Worm (Caenorhabditis elegans) whole organism, L3 larva: ENCODE data around the gene C05B5.1.

ENCODE experiments used
- R02D3.7 ChIP-seq: fragments of 150-350 bp; optimal IDR thresholded peaks from 2 replicates; lab custom pipeline; 2014; ENCODE audit warnings: missing biosample characterization, missing genetic modification characterization
- ZK546.5 ChIP-seq: sonication (generic microtip); optimal IDR thresholded peaks from 2 replicates; lab custom pipeline; 2017; ENCODE audit warnings: missing biosample characterization, missing genetic modification characterization
- ama-1 ChIP-seq: fragments of 150-350 bp; optimal IDR thresholded peaks from 2 replicates; lab custom pipeline; 2018
- ceh-16 ChIP-seq: sonication (generic microtip); optimal IDR thresholded peaks from 2 replicates; lab custom pipeline; 2017; ENCODE audit warnings: missing biosample characterization, missing genetic modification characterization
- ceh-28 ChIP-seq: fragments of 150-350 bp; optimal IDR thresholded peaks from 2 replicates; lab custom pipeline; 2014; ENCODE audit warnings: missing biosample characterization, missing genetic modification reagents, missing genetic modification characterization
- ceh-82 ChIP-seq: fragments of 150-350 bp; optimal IDR thresholded peaks from 2 replicates; lab custom pipeline; 2014; ENCODE audit warnings: missing biosample characterization, missing genetic modification characterization
- ceh-9 ChIP-seq: sonication (generic microtip); optimal IDR thresholded peaks from 2 replicates; lab custom pipeline; 2018; ENCODE audit warnings: missing biosample characterization, missing genetic modification characterization
- daf-12 ChIP-seq: fragments of 150-350 bp; optimal IDR thresholded peaks from 2 replicates; lab custom pipeline; 2014; ENCODE audit warnings: missing biosample characterization, missing genetic modification reagents, missing genetic modification characterization
- egl-27 ChIP-seq: sonication (generic microtip); optimal IDR thresholded peaks from 4 replicates; lab custom pipeline; 2017; ENCODE audit warnings: missing biosample characterization, missing genetic modification reagents, missing genetic modification characterization
- egl-5 ChIP-seq: fragments of 150-350 bp; optimal IDR thresholded peaks from 2 replicates; lab custom pipeline; 2017; ENCODE audit warnings: missing biosample characterization, missing genetic modification reagents, missing genetic modification characterization, inconsistent platforms
- elt-2 ChIP-seq: sonication (generic microtip); optimal IDR thresholded peaks from 2 replicates; lab custom pipeline; 2016; ENCODE audit warnings: missing genetic modification reagents, mild to moderate bottlenecking, missing genetic modification characterization, missing compliant biosample characterization
- elt-3 ChIP-seq, 3 experiments: fragments of 150-350 bp in 1 of 3; sonication (generic microtip) in 2 of 3; optimal IDR thresholded peaks; 2 replicates in 2 of 3; 4 replicates in 1 of 3; lab custom pipeline; 2014 to 2017; ENCODE audit warnings: missing biosample characterization in 3 of 3, missing genetic modification characterization in 3 of 3
- eor-1 ChIP-seq, 2 experiments: fragments of 150-350 bp; optimal IDR thresholded peaks; 2 replicates each; lab custom pipeline; 2014 to 2018; ENCODE audit warnings: missing biosample characterization in 2 of 2, missing genetic modification characterization in 2 of 2
- fos-1 ChIP-seq: fragments of 150-350 bp; optimal IDR thresholded peaks from 2 replicates; lab custom pipeline; 2014; ENCODE audit warnings: missing biosample characterization, missing genetic modification characterization
- jun-1 ChIP-seq: fragments of 150-350 bp; optimal IDR thresholded peaks from 2 replicates; lab custom pipeline; 2014; ENCODE audit warnings: missing biosample characterization, missing genetic modification reagents, missing genetic modification characterization
- lin-15B ChIP-seq: fragments of 150-350 bp; optimal IDR thresholded peaks from 2 replicates; lab custom pipeline; 2014; ENCODE audit warnings: missing biosample characterization, missing genetic modification characterization
- lin-39 ChIP-seq: fragments of 150-350 bp; optimal IDR thresholded peaks from 2 replicates; lab custom pipeline; 2018; ENCODE audit warnings: missing biosample characterization, missing genetic modification reagents, missing genetic modification characterization
- mdl-1 ChIP-seq: fragments of 150-350 bp; optimal IDR thresholded peaks from 2 replicates; lab custom pipeline; 2014; ENCODE audit warnings: missing biosample characterization, missing genetic modification characterization
- nfya-1 ChIP-seq: sonication (generic microtip); optimal IDR thresholded peaks from 2 replicates; lab custom pipeline; 2017; ENCODE audit warnings: missing genetic modification characterization, mild to moderate bottlenecking, missing compliant biosample characterization, antibody characterized with exemption, moderate library complexity; ENCODE audit not compliant: insufficient read depth
- nhr-11 ChIP-seq: fragments of 150-350 bp; optimal IDR thresholded peaks from 2 replicates; lab custom pipeline; 2014; ENCODE audit warnings: missing biosample characterization, missing genetic modification characterization
- nhr-23 ChIP-seq: fragments of 150-350 bp; optimal IDR thresholded peaks from 2 replicates; lab custom pipeline; 2014; ENCODE audit warnings: missing biosample characterization, missing genetic modification reagents, missing genetic modification characterization
- nhr-237 ChIP-seq: fragments of 150-350 bp; optimal IDR thresholded peaks from 2 replicates; lab custom pipeline; 2014; ENCODE audit warnings: missing biosample characterization, missing genetic modification characterization
- nhr-25 ChIP-seq: sonication (generic microtip); optimal IDR thresholded peaks from 2 replicates; lab custom pipeline; 2017; ENCODE audit warnings: missing biosample characterization, missing genetic modification characterization
- nhr-43 ChIP-seq: sonication (generic microtip); optimal IDR thresholded peaks from 2 replicates; lab custom pipeline; 2016; ENCODE audit warnings: mild to moderate bottlenecking, missing genetic modification characterization, missing compliant biosample characterization; ENCODE audit not compliant: poor library complexity, severe bottlenecking
- nhr-77 ChIP-seq: fragments of 150-350 bp; optimal IDR thresholded peaks from 2 replicates; lab custom pipeline; 2014; ENCODE audit warnings: missing biosample characterization, missing genetic modification characterization
- pha-4 ChIP-seq: fragments of 150-350 bp; optimal IDR thresholded peaks from 2 replicates; lab custom pipeline; 2014; ENCODE audit warnings: missing biosample characterization, missing genetic modification reagents, missing genetic modification characterization
- pqm-1 ChIP-seq: fragments of 150-350 bp; optimal IDR thresholded peaks from 2 replicates; lab custom pipeline; 2017; ENCODE audit warnings: missing biosample characterization, missing genetic modification characterization, inconsistent platforms
- sea-2 ChIP-seq: fragments of 150-350 bp; sonication (generic microtip); optimal IDR thresholded peaks from 4 replicates; lab custom pipeline; 2014; ENCODE audit warnings: missing biosample characterization, missing genetic modification reagents, missing genetic modification characterization
- skn-1 ChIP-seq: fragments of 150-350 bp; optimal IDR thresholded peaks from 2 replicates; lab custom pipeline; 2014; ENCODE audit warnings: missing biosample characterization, missing genetic modification characterization
- snpc-4 ChIP-seq: fragments of 150-350 bp; optimal IDR thresholded peaks from 2 replicates; lab custom pipeline; 2014; ENCODE audit warnings: missing biosample characterization, missing genetic modification characterization
- unc-39 ChIP-seq: sonication (generic microtip); optimal IDR thresholded peaks from 4 replicates; lab custom pipeline; 2017; ENCODE audit warnings: missing biosample characterization, missing genetic modification characterization
- unc-62 ChIP-seq: fragments of 150-350 bp; sonication (generic microtip); optimal IDR thresholded peaks from 4 replicates; lab custom pipeline; 2014; ENCODE audit warnings: missing biosample characterization, missing genetic modification reagents, missing genetic modification characterization
- zag-1 ChIP-seq: fragments of 150-350 bp; optimal IDR thresholded peaks from 2 replicates; lab custom pipeline; 2014; ENCODE audit warnings: missing biosample characterization, missing genetic modification characterization

C05B5.1 gene

ce11 chrIII:9963447-9963846 is 24.8 kb downstream of the C05B5.1 start:
- TF ChIP-seq nhr-11 (tag; lab: Kevin White, UChicago) (no peak), ceh-82 (tag; lab: Kevin White, UChicago) (no peak), unc-62 (no peak), sea-2 (GFP tag; lab: Kevin White, UChicago) (no peak), nfya-1 (tag; lab: Kevin White, UChicago) (no peak), mdl-1 (no peak), ceh-9 (tag; lab: Kevin White, UChicago) (no peak), unc-39 (tag; lab: Kevin White, UChicago) (no peak), eor-1 (tag; optimal IDR thresholded peaks at IDR 0.05; lab: Kevin White, UChicago) (no peak), egl-27 (tag; lab: Kevin White, UChicago) (no peak), nhr-43 (tag; lab: Kevin White, UChicago) (no peak), elt-2 (tag; lab: Kevin White, UChicago) (no peak), nhr-77 (tag; lab: Kevin White, UChicago) (no peak), egl-5 (tag; lab: Kevin White, UChicago) (no peak), elt-3 (tag; optimal IDR thresholded peaks at IDR 0.05; lab: Kevin White, UChicago) (no peak), ZK546.5 (tag; lab: Kevin White, UChicago) (no peak), lin-15B (tag; lab: Kevin White, UChicago) (no peak)

- TF ChIP-seq pqm-1 (tag; lab: Kevin White, UChicago) (peak; percentile 50), egl-5 (tag; lab: Kevin White, UChicago) (no peak), ceh-28 (tag; lab: Kevin White, UChicago) (peak; percentile 40), lin-39 (tag; lab: Kevin White, UChicago) (no peak), snpc-4 (peak; percentile 3), pha-4 (tag; lab: Kevin White, UChicago) (peak; percentile 39), ceh-82 (tag; lab: Kevin White, UChicago) (no peak), nhr-77 (tag; lab: Kevin White, UChicago) (no peak), fos-1 (peak; percentile 62), jun-1 (tag; lab: Kevin White, UChicago) (peak; percentile 66), nhr-23 (tag; lab: Kevin White, UChicago) (no peak), daf-12 (tag; lab: Kevin White, UChicago) (no peak), nhr-43 (tag; lab: Kevin White, UChicago) (no peak), nhr-25 (tag; lab: Kevin White, UChicago) (no peak), nfya-1 (tag; lab: Kevin White, UChicago) (peak; percentile 20), lin-15B (tag; lab: Kevin White, UChicago) (no peak), ama-1 (lab: Kevin White, UChicago) (no peak), skn-1 (tag; lab: Kevin White, UChicago) (no peak), unc-39 (tag; lab: Kevin White, UChicago) (no peak), elt-2 (tag; lab: Kevin White, UChicago) (peak; percentile 52), R02D3.7 (tag; lab: Kevin White, UChicago) (no peak), elt-3 (tag; optimal IDR thresholded peaks at IDR 0.05; lab: Kevin White, UChicago) (no peak), nhr-237 (tag; lab: Kevin White, UChicago) (no peak)
Measured at ce11 chrIII:9956665-9957401, 31.4 kb downstream of the C05B5.1 start, which contains the start of gene alx-1. Gene alx-1 (plus strand): TSS chrIII:9957351.

DNA sequence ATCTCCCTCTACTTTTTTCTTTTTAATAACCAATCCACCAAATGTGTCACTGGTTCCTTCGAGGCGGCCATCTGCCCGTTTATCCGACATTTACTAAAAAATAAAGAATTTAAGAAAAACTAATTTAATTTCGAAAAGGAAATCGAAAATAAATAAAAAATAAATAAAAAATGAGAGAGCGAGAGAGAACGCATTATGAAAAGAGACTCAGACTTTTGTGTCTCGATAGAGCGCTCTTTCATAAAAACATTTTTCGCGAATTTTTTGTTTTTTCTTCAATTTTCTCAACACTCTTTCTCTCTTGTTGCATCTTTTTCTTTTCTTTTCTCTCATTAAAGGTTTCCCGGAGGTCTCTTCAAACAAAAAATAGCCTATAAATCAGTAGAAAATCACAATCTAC is 32.1 kb downstream of the C05B5.1 start, which contains the start of gene mog-1:
Gene mog-1 (minus strand): TSS at position 93 of the 400 bp plus-strand sequence.
- peak; percentile 60 for TF ChIP-seq pha-4 (tag; lab: Kevin White, UChicago)
- TF ChIP-seq egl-27 (tag; lab: Kevin White, UChicago) = no peak
- TF ChIP-seq unc-62 = no peak
- TF ChIP-seq lin-15B (tag; lab: Kevin White, UChicago) = peak; percentile 17
- peak; percentile 11 for TF ChIP-seq egl-5 (tag; lab: Kevin White, UChicago)

ce11 chrIII:9951864-9952263 is 36.4 kb downstream of the C05B5.1 start, which contains the start of gene K03H1.11:
Gene K03H1.11 (minus strand): TSS chrIII:9951964.
- TF ChIP-seq ceh-16 (tag; lab: Kevin White, UChicago) (no peak), fos-1 (no peak), lin-15B (tag; lab: Kevin White, UChicago) (no peak), nhr-23 (tag; lab: Kevin White, UChicago) (peak; percentile 13), zag-1 (tag; lab: Kevin White, UChicago) (no peak)
